Fruit fly (Drosophila melanogaster) whole organism, embryonic: ENCODE data around the gene CG10513.
A peak's percentile ranks its signal among the peaks of the same experiment; 100 is the strongest.

ENCODE experiments used
- Asciz ChIP-seq: fragments of 200-800 bp; sonication (Bioruptor generic); optimal IDR thresholded peaks from 2 replicates; lab custom pipeline; 2017; ENCODE audit warnings: missing biosample characterization, mild to moderate bottlenecking, missing genetic modification characterization, missing genetic modification reagents
- BEAF-32 ChIP-seq: fragments of 200-800 bp; sonication (Bioruptor generic); optimal IDR thresholded peaks from 3 replicates; lab custom pipeline; 2017; ENCODE audit warnings: missing biosample characterization, missing genetic modification characterization, mild to moderate bottlenecking, moderate library complexity, missing genetic modification reagents
- Bdp1 ChIP-seq: fragments of 200-800 bp; sonication (Bioruptor generic); optimal IDR thresholded peaks from 3 replicates; lab custom pipeline; 2016; ENCODE audit warnings: missing biosample characterization, missing genetic modification characterization
- BtbVII ChIP-seq: fragments of 200-800 bp; sonication (Bioruptor generic); optimal IDR thresholded peaks from 3 replicates; lab custom pipeline; 2017; ENCODE audit warnings: missing biosample characterization, mild to moderate bottlenecking, missing genetic modification characterization
- Bteb2 ChIP-seq: fragments of 200-800 bp; sonication (Bioruptor generic); optimal IDR thresholded peaks from 2 replicates; lab custom pipeline; 2016; ENCODE audit warnings: missing biosample characterization, missing genetic modification characterization
- CG10209 ChIP-seq: fragments of 200-800 bp; sonication (Bioruptor generic); optimal IDR thresholded peaks from 3 replicates; lab custom pipeline; 2017; ENCODE audit warnings: missing biosample characterization, mild to moderate bottlenecking, missing genetic modification characterization, missing genetic modification reagents
- CG10274 ChIP-seq: fragments of 200-800 bp; sonication (Bioruptor generic); optimal IDR thresholded peaks from 3 replicates; lab custom pipeline; 2017; ENCODE audit warnings: missing biosample characterization, mild to moderate bottlenecking, missing genetic modification characterization
- CG11085 ChIP-seq: fragments of 200-800 bp; sonication (Bioruptor generic); IDR thresholded peaks from 2 replicates; pipeline ENCODE4 v1.3.6; 2022; ENCODE audit warnings: missing biosample characterization, missing genetic modification characterization
- CG11696 ChIP-seq: fragments of 200-800 bp; sonication (Bioruptor generic); IDR thresholded peaks from 2 replicates; pipeline ENCODE4 v1.3.6; 2022; ENCODE audit warnings: missing biosample characterization, missing genetic modification characterization
- CG1233 ChIP-seq: fragments of 200-800 bp; sonication (Bioruptor generic); optimal IDR thresholded peaks from 4 replicates; lab custom pipeline; 2018; ENCODE audit warnings: missing biosample characterization, mild to moderate bottlenecking, missing genetic modification characterization
- CG1647 ChIP-seq: fragments of 200-800 bp; sonication (Bioruptor generic); optimal IDR thresholded peaks from 3 replicates; lab custom pipeline; 2016; ENCODE audit warnings: missing biosample characterization, missing genetic modification characterization
- CG17361 ChIP-seq: fragments of 200-800 bp; sonication (Bioruptor generic); IDR thresholded peaks from 3 replicates; pipeline ENCODE4 v1.3.6; 2022; ENCODE audit warnings: missing biosample characterization, missing genetic modification characterization
- CG17802 ChIP-seq: fragments of 200-800 bp; sonication (Bioruptor generic); optimal IDR thresholded peaks from 2 replicates; lab custom pipeline; 2018; ENCODE audit warnings: missing biosample characterization, mild to moderate bottlenecking, missing genetic modification characterization, moderate library complexity
- CG2120 ChIP-seq: fragments of 200-800 bp; sonication (Bioruptor generic); optimal IDR thresholded peaks from 3 replicates; lab custom pipeline; 2016; ENCODE audit warnings: missing biosample characterization, missing genetic modification characterization
- CG31365 ChIP-seq: fragments of 200-800 bp; sonication (Bioruptor generic); optimal IDR thresholded peaks from 2 replicates; lab custom pipeline; 2018; ENCODE audit warnings: missing biosample characterization, mild to moderate bottlenecking, missing genetic modification characterization
- CG31388 ChIP-seq: fragments of 200-800 bp; sonication (Bioruptor generic); optimal IDR thresholded peaks from 2 replicates; lab custom pipeline; 2016; ENCODE audit warnings: missing biosample characterization, missing genetic modification characterization
- CG3281 ChIP-seq: fragments of 200-800 bp; sonication (Bioruptor generic); optimal IDR thresholded peaks from 3 replicates; lab custom pipeline; 2017; ENCODE audit warnings: missing biosample characterization, mild to moderate bottlenecking, missing genetic modification characterization
- CG4282 ChIP-seq: fragments of 200-800 bp; sonication (Bioruptor generic); optimal IDR thresholded peaks from 2 replicates; lab custom pipeline; 2016; ENCODE audit warnings: missing biosample characterization, missing genetic modification characterization
- CG7357 ChIP-seq: fragments of 200-800 bp; sonication (Bioruptor generic); IDR thresholded peaks from 3 replicates; pipeline ENCODE4 v1.3.6; 2022; ENCODE audit warnings: missing biosample characterization, missing genetic modification characterization
- CG7745 ChIP-seq: fragments of 200-800 bp; sonication (Bioruptor generic); optimal IDR thresholded peaks from 2 replicates; lab custom pipeline; 2018; ENCODE audit warnings: missing biosample characterization, mild to moderate bottlenecking, missing genetic modification characterization, moderate library complexity
- CG9437 ChIP-seq: fragments of 200-800 bp; sonication (Bioruptor generic); optimal IDR thresholded peaks from 2 replicates; lab custom pipeline; 2018; ENCODE audit warnings: missing biosample characterization, mild to moderate bottlenecking, missing genetic modification characterization
- CG9797 ChIP-seq: fragments of 200-800 bp; sonication (Bioruptor generic); optimal IDR thresholded peaks from 3 replicates; lab custom pipeline; 2018; ENCODE audit warnings: missing biosample characterization, mild to moderate bottlenecking, missing genetic modification characterization
- CG9876 ChIP-seq: fragments of 200-800 bp; sonication (Bioruptor generic); optimal IDR thresholded peaks from 2 replicates; lab custom pipeline; 2016; ENCODE audit warnings: missing biosample characterization, missing genetic modification characterization
- CTCF ChIP-seq: fragments of 200-800 bp; sonication (Bioruptor generic); optimal IDR thresholded peaks from 2 replicates; lab custom pipeline; 2017; ENCODE audit warnings: missing biosample characterization, mild to moderate bottlenecking, missing genetic modification characterization, moderate library complexity
- E2f2 ChIP-seq: fragments of 200-800 bp; sonication (Bioruptor generic); IDR thresholded peaks from 2 replicates; pipeline ENCODE4 v1.3.6; 2022; ENCODE audit warnings: missing biosample characterization, missing genetic modification characterization
- Ets65A ChIP-seq: fragments of 200-800 bp; sonication (Bioruptor generic); peaks from one replicate; lab custom pipeline; 2016; ENCODE audit warnings: missing biosample characterization, missing genetic modification characterization
- Fer2 ChIP-seq: fragments of 200-800 bp; sonication (Bioruptor generic); optimal IDR thresholded peaks from 2 replicates; lab custom pipeline; 2018; ENCODE audit warnings: missing biosample characterization, mild to moderate bottlenecking, missing genetic modification characterization, moderate library complexity
- Jarid2 ChIP-seq: fragments of 200-800 bp; sonication (Bioruptor generic); optimal IDR thresholded peaks from 3 replicates; lab custom pipeline; 2017; ENCODE audit warnings: mild to moderate bottlenecking, missing biosample characterization, missing genetic modification reagents, missing genetic modification characterization
- MBD-R2 ChIP-seq: fragments of 200-800 bp; sonication (Bioruptor generic); IDR thresholded peaks from 2 replicates; pipeline ENCODE4 v1.3.6; 2022; ENCODE audit warnings: missing biosample characterization, missing genetic modification characterization
- Mad ChIP-seq: fragments of 200-800 bp; sonication (Bioruptor generic); optimal IDR thresholded peaks from 2 replicates; lab custom pipeline; 2016; ENCODE audit warnings: missing biosample characterization, missing genetic modification characterization
- Med ChIP-seq: fragments of 200-800 bp; sonication (Bioruptor generic); peaks from one replicate; lab custom pipeline; 2016; ENCODE audit warnings: missing biosample characterization, missing genetic modification characterization, mild to moderate bottlenecking, inconsistent platforms, moderate library complexity
- Optix ChIP-seq: fragments of 200-800 bp; sonication (Bioruptor generic); IDR thresholded peaks from 3 replicates; pipeline ENCODE4 v1.3.6; 2022; ENCODE audit warnings: missing biosample characterization, missing genetic modification characterization
- Trl ChIP-seq, 3 experiments: fragments of >200 bp in 2 of 3; fragments of 200-800 bp in 1 of 3; sonication (Bioruptor generic) in 1 of 3; optimal IDR thresholded peaks; 2 replicates in 1 of 3; 3 replicates in 2 of 3; lab custom pipeline; 2016 to 2017; ENCODE audit warnings: missing biosample characterization in 1 of 3, missing genetic modification characterization in 1 of 3
- Vsx1 ChIP-seq: fragments of 200-800 bp; sonication (Bioruptor generic); optimal IDR thresholded peaks from 2 replicates; lab custom pipeline; 2017; ENCODE audit warnings: missing biosample characterization, mild to moderate bottlenecking, missing genetic modification characterization, missing genetic modification reagents
- Xrp1 ChIP-seq: fragments of 200-800 bp; sonication (Bioruptor generic); IDR thresholded peaks from 2 replicates; pipeline ENCODE4 v1.3.6; 2022; ENCODE audit warnings: missing biosample characterization, missing genetic modification characterization
- bsh ChIP-seq, 2 experiments: fragments of 200-800 bp; sonication (Bioruptor generic); optimal IDR thresholded peaks; 2 replicates each; lab custom pipeline; 2017 to 2018; ENCODE audit warnings: mild to moderate bottlenecking in 2 of 2, missing biosample characterization in 2 of 2, missing genetic modification characterization in 2 of 2, moderate library complexity in 1 of 2
- crp ChIP-seq, 2 experiments: fragments of 200-800 bp; sonication (Bioruptor generic); optimal IDR thresholded peaks; 2 replicates in 1 of 2; 3 replicates in 1 of 2; lab custom pipeline; 2017; ENCODE audit warnings: missing biosample characterization in 2 of 2, missing genetic modification characterization in 2 of 2, mild to moderate bottlenecking in 1 of 2, moderate library complexity in 1 of 2
- exex ChIP-seq: fragments of 200-800 bp; sonication (Bioruptor generic); optimal IDR thresholded peaks from 4 replicates; lab custom pipeline; 2018; ENCODE audit warnings: missing biosample characterization, mild to moderate bottlenecking, missing genetic modification characterization, moderate library complexity
- gro ChIP-seq: fragments of 200-800 bp; sonication (Bioruptor generic); optimal IDR thresholded peaks from 2 replicates; lab custom pipeline; 2016; ENCODE audit warnings: missing biosample characterization, missing genetic modification characterization
- gt ChIP-seq: fragments of 200-800 bp; sonication (Bioruptor generic); IDR thresholded peaks from 2 replicates; pipeline ENCODE4 v1.3.6; 2022; ENCODE audit warnings: missing biosample characterization, missing genetic modification characterization
- hkb ChIP-seq, 2 experiments: fragments of 200-800 bp in 1 of 2; fragments of >200 bp in 1 of 2; sonication (Bioruptor generic) in 1 of 2; IDR thresholded peaks in 1 of 2; optimal IDR thresholded peaks in 1 of 2; 2 replicates each; pipeline versions ENCODE4 v1.3.6 to Lab custom; 2017 to 2022; ENCODE audit warnings: missing biosample characterization in 1 of 2, missing genetic modification characterization in 1 of 2
- ind ChIP-seq: fragments of 200-800 bp; sonication (Bioruptor generic); optimal IDR thresholded peaks from 3 replicates; lab custom pipeline; 2016; ENCODE audit warnings: missing biosample characterization, missing genetic modification characterization
- inv ChIP-seq: fragments of 200-800 bp; sonication (Bioruptor generic); IDR thresholded peaks from 2 replicates; pipeline ENCODE4 v1.3.6; 2022; ENCODE audit warnings: missing biosample characterization, missing genetic modification characterization; ENCODE audit not compliant: partially characterized antibody
- lmd ChIP-seq: fragments of 200-800 bp; sonication (Bioruptor generic); IDR thresholded peaks from 2 replicates; pipeline ENCODE4 v1.3.6; 2022; ENCODE audit warnings: missing biosample characterization, missing genetic modification characterization
- nmo ChIP-seq: fragments of 200-800 bp; sonication (Bioruptor generic); optimal IDR thresholded peaks from 2 replicates; lab custom pipeline; 2018; ENCODE audit warnings: missing biosample characterization, mild to moderate bottlenecking, missing genetic modification characterization, moderate library complexity
- pum ChIP-seq: fragments of 200-800 bp; sonication (Bioruptor generic); optimal IDR thresholded peaks from 2 replicates; lab custom pipeline; 2016; ENCODE audit warnings: missing biosample characterization, missing genetic modification characterization
- sens ChIP-seq: fragments of 200-800 bp; sonication (Bioruptor generic); peaks from one replicate; lab custom pipeline; 2016; ENCODE audit warnings: missing biosample characterization, missing genetic modification characterization
- slp2 ChIP-seq: fragments of 200-800 bp; sonication (Bioruptor generic); optimal IDR thresholded peaks from 2 replicates; lab custom pipeline; 2016; ENCODE audit warnings: missing biosample characterization, missing genetic modification characterization
- ttk ChIP-seq: fragments of 200-800 bp; sonication (Bioruptor generic); IDR thresholded peaks from 2 replicates; pipeline ENCODE4 v2.1.2; 2022; ENCODE audit warnings: missing biosample characterization, missing genetic modification characterization
- vvl ChIP-seq: fragments of 200-800 bp; sonication (Bioruptor generic); IDR thresholded peaks from 2 replicates; pipeline ENCODE4 v1.3.6; 2022; ENCODE audit warnings: missing biosample characterization, missing genetic modification characterization
- wdn ChIP-seq: fragments of 200-800 bp; sonication (Bioruptor generic); IDR thresholded peaks from 2 replicates; pipeline ENCODE4 v1.3.6; 2022; ENCODE audit warnings: missing biosample characterization, missing genetic modification characterization
- zen2 ChIP-seq: fragments of 200-800 bp; sonication (Bioruptor generic); IDR thresholded peaks from 3 replicates; pipeline ENCODE4 v1.3.6; 2022; ENCODE audit warnings: missing biosample characterization, missing genetic modification characterization; ENCODE audit not compliant: partially characterized antibody

Gene CG10513

DNA sequence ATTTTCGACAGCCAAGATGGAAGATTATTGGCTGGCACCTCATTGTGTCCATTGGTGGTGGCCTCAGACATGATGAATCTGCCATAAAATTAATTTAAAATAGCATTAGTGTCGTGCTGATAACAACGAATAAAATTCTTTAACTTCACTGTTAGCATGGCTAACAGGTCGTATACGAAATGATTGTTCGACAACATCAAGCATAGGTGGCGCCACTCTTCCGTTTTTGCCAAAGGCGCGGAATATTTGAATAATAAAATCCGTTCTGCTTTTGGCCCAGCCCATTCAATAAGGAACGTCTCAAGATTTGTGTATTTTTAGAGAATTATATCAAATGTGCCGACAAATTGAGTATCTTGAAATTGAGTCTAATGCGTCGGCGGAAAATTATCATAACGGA, 35.6 kb upstream of the CG10513 start:
- TF ChIP-seq CG31388: no peak
- TF ChIP-seq CTCF (GFP tag; lab: Kevin White, UChicago): peak; percentile 89
- no peak for TF ChIP-seq Bdp1 (GFP tag; lab: Kevin White, UChicago)
- TF ChIP-seq CG1233: peak; percentile 11
- peak; percentile 11 for TF ChIP-seq CG3281 (GFP tag; lab: Kevin White, UChicago)
- no peak for TF ChIP-seq gt (GFP tag; lab: Robert Waterston, UW)
- TF ChIP-seq CG9876 (GFP tag; lab: Kevin White, UChicago): no peak
- no peak for TF ChIP-seq Mad (GFP tag; lab: Kevin White, UChicago)
- TF ChIP-seq CG7745 (tag; lab: Kevin White, UChicago): no peak
- no peak for TF ChIP-seq Trl (optimal IDR thresholded peaks at IDR 0.05; lab: Kevin White, UChicago)
- no peak for TF ChIP-seq Trl (GFP tag; optimal IDR thresholded peaks at IDR 0.05; lab: Kevin White, UChicago)
- no peak for TF ChIP-seq lmd
- no peak for TF ChIP-seq pum (GFP tag; lab: Kevin White, UChicago)
- TF ChIP-seq CG9797 (GFP tag; lab: Kevin White, UChicago): no peak
- TF ChIP-seq Jarid2 (GFP tag; lab: Kevin White, UChicago): no peak
- TF ChIP-seq ttk (GFP tag; lab: Robert Waterston, UW): no peak
- TF ChIP-seq Xrp1 (GFP tag; lab: Robert Waterston, UW): no peak
- TF ChIP-seq CG4282 (GFP tag; lab: Kevin White, UChicago): no peak
- no peak for TF ChIP-seq CG11696 (GFP tag; lab: Robert Waterston, UW)
- no peak for TF ChIP-seq BtbVII (GFP tag; lab: Kevin White, UChicago)
- no peak for TF ChIP-seq exex
- TF ChIP-seq wdn: no peak
- TF ChIP-seq sens (GFP tag; lab: Kevin White, UChicago): no peak
- TF ChIP-seq MBD-R2 (GFP tag; lab: Robert Waterston, UW): no peak
- no peak for TF ChIP-seq CG2120
- TF ChIP-seq CG1647: no peak
- no peak for TF ChIP-seq Asciz (GFP tag; lab: Kevin White, UChicago)
- TF ChIP-seq Optix: no peak
- TF ChIP-seq E2f2 (GFP tag; lab: Robert Waterston, UW): peak; percentile 63
- peak; percentile 70 for TF ChIP-seq Med (GFP tag; lab: Kevin White, UChicago)
- TF ChIP-seq nmo (GFP tag; lab: Kevin White, UChicago): no peak
- no peak for TF ChIP-seq bsh (GFP tag; optimal IDR thresholded peaks at IDR 0.05; lab: Kevin White, UChicago)
- TF ChIP-seq Bteb2 (GFP tag; lab: Kevin White, UChicago): no peak
- no peak for TF ChIP-seq gro (GFP tag; lab: Kevin White, UChicago)
- no peak for TF ChIP-seq ind
- no peak for TF ChIP-seq CG31365 (tag; lab: Kevin White, UChicago)
- TF ChIP-seq zen2 (GFP tag; lab: Robert Waterston, UW): no peak
- no peak for TF ChIP-seq Fer2
- TF ChIP-seq BEAF-32 (GFP tag; lab: Kevin White, UChicago): no peak
- TF ChIP-seq Vsx1 (GFP tag; lab: Kevin White, UChicago): no peak
- TF ChIP-seq inv (GFP tag; lab: Robert Waterston, UW): no peak
- TF ChIP-seq crp (GFP tag; optimal IDR thresholded peaks at IDR 0.05; lab: Kevin White, UChicago): no peak
- TF ChIP-seq CG10209 (GFP tag; lab: Kevin White, UChicago): no peak
- TF ChIP-seq CG17361 (GFP tag; lab: Robert Waterston, UW): no peak
- no peak for TF ChIP-seq vvl (GFP tag; lab: Robert Waterston, UW)
- no peak for TF ChIP-seq CG10274 (GFP tag; lab: Kevin White, UChicago)
- TF ChIP-seq CG7357 (GFP tag; lab: Robert Waterston, UW): no peak
- TF ChIP-seq CG9437 (GFP tag; lab: Kevin White, UChicago): peak; percentile 1
- TF ChIP-seq hkb (optimal IDR thresholded peaks at IDR 0.05; lab: Kevin White, UChicago): no peak
- no peak for TF ChIP-seq hkb (GFP tag; IDR thresholded peaks at IDR 0.05; lab: Robert Waterston, UW)
- TF ChIP-seq CG17802 (tag; lab: Kevin White, UChicago): no peak
- TF ChIP-seq CG11085 (GFP tag; lab: Robert Waterston, UW): no peak
- TF ChIP-seq Ets65A (GFP tag; lab: Kevin White, UChicago): peak; percentile 43
- no peak for TF ChIP-seq slp2 (GFP tag; lab: Kevin White, UChicago)
